Worm (Caenorhabditis elegans) whole organism, mixed stage, embryonic: ENCODE measurements around the gene ZK1010.8.

Experiments used
- M03D4.4 ChIP-seq: sonication (generic microtip); optimal IDR thresholded peaks from 2 replicates; lab custom pipeline; 2017; ENCODE audit warnings: mild to moderate bottlenecking, missing genetic modification characterization, missing compliant biosample characterization
- bed-3 ChIP-seq: fragments of 200-800 bp; sonication (Bioruptor generic); optimal IDR thresholded peaks from 3 replicates; lab custom pipeline; 2018; ENCODE audit warnings: mild to moderate bottlenecking, missing genetic modification characterization, moderate library complexity, missing compliant biosample characterization
- blmp-1 ChIP-seq: fragments of 150-350 bp; optimal IDR thresholded peaks from 2 replicates; lab custom pipeline; 2014; ENCODE audit warnings: missing biosample characterization, missing genetic modification characterization
- ceh-39 ChIP-seq: fragments of 150-350 bp; optimal IDR thresholded peaks from 2 replicates; lab custom pipeline; 2014; ENCODE audit warnings: missing biosample characterization, missing genetic modification characterization
- ceh-43 ChIP-seq: fragments of 200-800 bp; sonication (Bioruptor generic); optimal IDR thresholded peaks from 2 replicates; lab custom pipeline; 2018; ENCODE audit warnings: mild to moderate bottlenecking, missing genetic modification characterization, moderate library complexity, missing compliant biosample characterization
- ceh-83 ChIP-seq: fragments of 200-800 bp; sonication (Bioruptor generic); optimal IDR thresholded peaks from 2 replicates; lab custom pipeline; 2018; ENCODE audit warnings: mild to moderate bottlenecking, missing genetic modification characterization, missing compliant biosample characterization
- ces-1 ChIP-seq: fragments of 150-350 bp; optimal IDR thresholded peaks from 2 replicates; lab custom pipeline; 2014; ENCODE audit warnings: missing biosample characterization, missing genetic modification reagents, missing genetic modification characterization
- drap-1 ChIP-seq: fragments of 200-800 bp; sonication (Bioruptor generic); optimal IDR thresholded peaks from 3 replicates; lab custom pipeline; 2018; ENCODE audit warnings: mild to moderate bottlenecking, missing genetic modification characterization, missing compliant biosample characterization
- elt-1 ChIP-seq: sonication (generic microtip); optimal IDR thresholded peaks from 2 replicates; lab custom pipeline; 2017; ENCODE audit warnings: missing genetic modification characterization, mild to moderate bottlenecking, missing compliant biosample characterization, antibody characterized with exemption, moderate library complexity, borderline replicate concordance; ENCODE audit not compliant: insufficient read depth
- elt-3 ChIP-seq: fragments of 150-350 bp; optimal IDR thresholded peaks from 2 replicates; lab custom pipeline; 2014; ENCODE audit warnings: missing biosample characterization, missing genetic modification characterization
- flh-1 ChIP-seq: fragments of 200-800 bp; sonication (Bioruptor generic); optimal IDR thresholded peaks from 2 replicates; lab custom pipeline; 2018; ENCODE audit warnings: mild to moderate bottlenecking, missing genetic modification characterization, moderate library complexity, missing compliant biosample characterization
- ham-2 ChIP-seq: fragments of 200-800 bp; sonication (Bioruptor generic); optimal IDR thresholded peaks from 2 replicates; lab custom pipeline; 2018; ENCODE audit warnings: mild to moderate bottlenecking, missing genetic modification characterization, missing compliant biosample characterization
- hlh-1 ChIP-seq: fragments of 150-350 bp; optimal IDR thresholded peaks from 2 replicates; lab custom pipeline; 2014; ENCODE audit warnings: missing biosample characterization, missing genetic modification reagents, missing genetic modification characterization
- lin-13 ChIP-seq: fragments of 150-350 bp; optimal IDR thresholded peaks from 2 replicates; lab custom pipeline; 2014; ENCODE audit warnings: missing biosample characterization, missing genetic modification characterization
- lin-32 ChIP-seq: fragments of 200-800 bp; sonication (Bioruptor generic); optimal IDR thresholded peaks from 2 replicates; lab custom pipeline; 2018; ENCODE audit warnings: mild to moderate bottlenecking, missing genetic modification characterization, missing compliant biosample characterization
- lsy-2 ChIP-seq: fragments of 150-350 bp; optimal IDR thresholded peaks from 2 replicates; lab custom pipeline; 2014; ENCODE audit warnings: missing biosample characterization, missing genetic modification characterization
- mep-1 ChIP-seq: fragments of 150-350 bp; optimal IDR thresholded peaks from 2 replicates; lab custom pipeline; 2017; ENCODE audit warnings: missing biosample characterization, missing genetic modification reagents, missing genetic modification characterization, inconsistent platforms
- mls-2 ChIP-seq: sonication (generic microtip); optimal IDR thresholded peaks from 2 replicates; lab custom pipeline; 2016; ENCODE audit warnings: mild to moderate bottlenecking, missing genetic modification characterization, moderate library complexity, missing compliant biosample characterization
- nhr-12 ChIP-seq: fragments of 150-350 bp; optimal IDR thresholded peaks from 2 replicates; lab custom pipeline; 2014; ENCODE audit warnings: missing biosample characterization, missing genetic modification characterization
- nhr-2 ChIP-seq: fragments of 150-350 bp; optimal IDR thresholded peaks from 2 replicates; lab custom pipeline; 2014; ENCODE audit warnings: missing biosample characterization, missing genetic modification characterization
- nhr-237 ChIP-seq: fragments of 150-350 bp; optimal IDR thresholded peaks from 2 replicates; lab custom pipeline; 2014; ENCODE audit warnings: missing biosample characterization, missing genetic modification characterization
- nhr-28 ChIP-seq: fragments of 150-350 bp; optimal IDR thresholded peaks from 2 replicates; lab custom pipeline; 2014; ENCODE audit warnings: missing biosample characterization, missing genetic modification characterization
- nhr-76 ChIP-seq: sonication (generic microtip); optimal IDR thresholded peaks from 2 replicates; lab custom pipeline; 2017; ENCODE audit warnings: missing biosample characterization, missing genetic modification characterization
- pha-4 ChIP-seq: fragments of 150-350 bp; optimal IDR thresholded peaks from 2 replicates; lab custom pipeline; 2018; ENCODE audit warnings: missing biosample characterization, missing genetic modification reagents, missing genetic modification characterization
- sem-2 ChIP-seq: fragments of 200-800 bp; sonication (Bioruptor generic); optimal IDR thresholded peaks from 2 replicates; lab custom pipeline; 2018; ENCODE audit warnings: mild to moderate bottlenecking, missing genetic modification characterization, missing compliant biosample characterization
- snpc-4 ChIP-seq: fragments of 150-350 bp; optimal IDR thresholded peaks from 2 replicates; lab custom pipeline; 2014; ENCODE audit warnings: missing biosample characterization, missing genetic modification characterization
- sptf-1 ChIP-seq: sonication (generic microtip); optimal IDR thresholded peaks from 2 replicates; lab custom pipeline; 2017; ENCODE audit warnings: mild to moderate bottlenecking, missing genetic modification characterization, moderate library complexity, missing compliant biosample characterization
- unc-120 ChIP-seq: sonication (generic microtip); optimal IDR thresholded peaks from 2 replicates; lab custom pipeline; 2017; ENCODE audit warnings: missing genetic modification characterization, missing compliant biosample characterization; ENCODE audit not compliant: poor library complexity, severe bottlenecking
- unc-39 ChIP-seq: fragments of 150-350 bp; optimal IDR thresholded peaks from 2 replicates; lab custom pipeline; 2014; ENCODE audit warnings: missing biosample characterization, missing genetic modification characterization
- unc-62 ChIP-seq: fragments of 150-350 bp; optimal IDR thresholded peaks from 2 replicates; lab custom pipeline; 2014; ENCODE audit warnings: missing biosample characterization, missing genetic modification reagents, missing genetic modification characterization
- zip-8 ChIP-seq: fragments of 150-350 bp; optimal IDR thresholded peaks from 2 replicates; lab custom pipeline; 2014; ENCODE audit warnings: missing biosample characterization, missing genetic modification characterization
- ztf-11 ChIP-seq: fragments of 150-350 bp; optimal IDR thresholded peaks from 2 replicates; lab custom pipeline; 2014; ENCODE audit warnings: missing biosample characterization, missing genetic modification characterization

Gene ZK1010.8

ce11 chrIII:13018619-13019018 is 18.1 kb upstream of the ZK1010.8 start, which contains the start of gene col-98:
Gene col-98, plus strand, starts transcription at chrIII:13019008.
- TF ChIP-seq pha-4 (tag; lab: Kevin White, UChicago) = no peak
- TF ChIP-seq ceh-39 (tag; lab: Kevin White, UChicago) = no peak
- no peak for TF ChIP-seq blmp-1
- no peak for TF ChIP-seq unc-39 (tag; lab: Kevin White, UChicago)

ce11 chrIII:13015754-13016317 is 15.4 kb upstream of the ZK1010.8 start:
- TF ChIP-seq flh-1 = no peak
- TF ChIP-seq, all 35 proteins: peak for 0

- TF ChIP-seq ham-2 (GFP tag; lab: Kevin White, UChicago) (no peak), nhr-2 (tag; lab: Kevin White, UChicago) (no peak), bed-3 (no peak), hlh-1 (no peak), unc-39 (tag; lab: Kevin White, UChicago) (no peak), flh-1 (no peak), M03D4.4 (tag; lab: Kevin White, UChicago) (no peak), unc-120 (tag; lab: Kevin White, UChicago) (no peak), ceh-43 (no peak), lin-32 (GFP tag; lab: Kevin White, UChicago) (no peak), drap-1 (GFP tag; lab: Kevin White, UChicago) (no peak), ceh-39 (tag; lab: Kevin White, UChicago) (no peak), ceh-83 (GFP tag; lab: Kevin White, UChicago) (no peak)
Measured at ce11 chrIII:13013912-13014311, 13.4 kb upstream of the ZK1010.8 start.

ce11 chrIII:13011927-13012326 is 11.5 kb upstream of the ZK1010.8 start:
- no peak for TF ChIP-seq ceh-43

ce11 chrIII:13005161-13005560 is 4.7 kb upstream of the ZK1010.8 start, which contains the start of gene snf-7:
Gene snf-7, plus strand, starts transcription at chrIII:13005461.
- TF ChIP-seq snpc-4 (tag; lab: Kevin White, UChicago) = no peak
- no peak for TF ChIP-seq zip-8 (tag; lab: Kevin White, UChicago)
- TF ChIP-seq nhr-237 (tag; lab: Kevin White, UChicago) = no peak
- TF ChIP-seq lin-32 (GFP tag; lab: Kevin White, UChicago) = no peak
- TF ChIP-seq nhr-2 (tag; lab: Kevin White, UChicago) = no peak
- no peak for TF ChIP-seq nhr-28 (tag; lab: Kevin White, UChicago)
- TF ChIP-seq elt-1 (tag; lab: Kevin White, UChicago) = no peak
- no peak for TF ChIP-seq drap-1 (GFP tag; lab: Kevin White, UChicago)
- no peak for TF ChIP-seq unc-62 (GFP tag; lab: Kevin White, UChicago)
- no peak for TF ChIP-seq ces-1
- TF ChIP-seq mep-1 (tag; lab: Kevin White, UChicago) = no peak
- no peak for TF ChIP-seq nhr-76 (tag; lab: Kevin White, UChicago)
- no peak for TF ChIP-seq ham-2 (GFP tag; lab: Kevin White, UChicago)
- no peak for TF ChIP-seq lin-13
- TF ChIP-seq pha-4 (tag; lab: Kevin White, UChicago) = no peak
- TF ChIP-seq elt-3 (tag; lab: Kevin White, UChicago) = no peak
- TF ChIP-seq bed-3 = no peak
- no peak for TF ChIP-seq mls-2 (tag; lab: Kevin White, UChicago)
- no peak for TF ChIP-seq M03D4.4 (tag; lab: Kevin White, UChicago)

ce11 chrIII:13004316-13004715 is 3.8 kb upstream of the ZK1010.8 start:
- TF ChIP-seq nhr-28 (tag; lab: Kevin White, UChicago) (no peak), ham-2 (GFP tag; lab: Kevin White, UChicago) (peak; percentile 19), blmp-1 (no peak)

- TF ChIP-seq sptf-1 (tag; lab: Kevin White, UChicago) (peak; percentile 32), elt-3 (tag; lab: Kevin White, UChicago) (no peak), sem-2 (GFP tag; lab: Kevin White, UChicago) (no peak), mep-1 (tag; lab: Kevin White, UChicago) (peak; percentile 63), nhr-12 (no peak), ces-1 (peak; percentile 95), flh-1 (no peak), nhr-237 (tag; lab: Kevin White, UChicago) (peak; percentile 59), nhr-76 (tag; lab: Kevin White, UChicago) (no peak), nhr-28 (tag; lab: Kevin White, UChicago) (no peak), unc-120 (tag; lab: Kevin White, UChicago) (peak; percentile 58), ceh-43 (no peak), ztf-11 (tag; lab: Kevin White, UChicago) (no peak), pha-4 (tag; lab: Kevin White, UChicago) (peak; percentile 6), lsy-2 (tag; lab: Kevin White, UChicago) (peak; percentile 40)
Measured at ce11 chrIII:13002098-13002497, 1.6 kb upstream of the ZK1010.8 start, which contains the start of gene ZK1010.10. Gene ZK1010.10, plus strand, starts transcription at chrIII:13002383.
